Worm (Caenorhabditis elegans): Measurements from ENCODE around the gene acox-3.
A peak's percentile ranks its signal among the peaks of the same experiment; 100 is the strongest.
"Not testable (repeated sequence)": the region's sequence is repeated elsewhere in the genome, so short reads cannot be mapped to it uniquely, and the experiment has no call there.

The acox-3 gene

ce11 chrIV:6253000-6253399, 4.7 kb upstream of the acox-3 start, which contains the start of gene T13A10.2:
TSS of gene T13A10.2 (plus strand) at chrIV:6253300.
- not testable (repeated sequence) for TF ChIP-seq ceh-79 (tag; optimal IDR thresholded peaks at IDR 0.05); ama-1 (optimal IDR thresholded peaks at IDR 0.05); ama-1 (GFP tag; optimal IDR thresholded peaks at IDR 0.05); F52B5.7 (tag; optimal IDR thresholded peaks at IDR 0.05)

ce11 chrIV:6249591-6249990, 1.3 kb upstream of the acox-3 start, which contains the start of gene F58F9.1:
TSS of gene F58F9.1 (plus strand) at chrIV:6249841.
- TF ChIP-seq attf-6 (GFP tag; IDR thresholded peaks at IDR 0.05) (no peak), snpc-3.4 (tag; optimal IDR thresholded peaks at IDR 0.05) (no peak)

- TF ChIP-seq ceh-100 (GFP tag; IDR thresholded peaks at IDR 0.05) = no peak
- no peak for TF ChIP-seq aptf-3 (GFP tag; IDR thresholded peaks at IDR 0.05)
- TF ChIP-seq B0261.1 (tag; optimal IDR thresholded peaks at IDR 0.05) = no peak
- TF ChIP-seq sdz-38 (tag; optimal IDR thresholded peaks at IDR 0.05) = no peak
- no peak for TF ChIP-seq fkh-3 (tag; optimal IDR thresholded peaks at IDR 0.05)
- TF ChIP-seq F55B11.4 (tag; optimal IDR thresholded peaks at IDR 0.05; ENCODE audit: borderline replicate concordance, insufficient read depth) = no peak
- no peak for TF ChIP-seq tbp1 (GFP tag; optimal IDR thresholded peaks at IDR 0.05)
- no peak for TF ChIP-seq dpl-1 (GFP tag; optimal IDR thresholded peaks at IDR 0.05)
- TF ChIP-seq nfya-1 (tag; optimal IDR thresholded peaks at IDR 0.05; ENCODE audit: borderline replicate concordance, insufficient read depth) = no peak
- TF ChIP-seq ceh-58 (GFP tag; IDR thresholded peaks at IDR 0.05) = no peak
- TF ChIP-seq nhr-90 (tag; optimal IDR thresholded peaks at IDR 0.05) = no peak
- TF ChIP-seq F39B2.1 (GFP tag; IDR thresholded peaks at IDR 0.05) = no peak
- no peak for TF ChIP-seq Y53F4B.3 (GFP tag; IDR thresholded peaks at IDR 0.05)
- no peak for TF ChIP-seq Y56A3A.18 (GFP tag; IDR thresholded peaks at IDR 0.05)
- TF ChIP-seq ztf-28 (GFP tag; IDR thresholded peaks at IDR 0.05) = no peak
- TF ChIP-seq lsy-27 (tag; optimal IDR thresholded peaks at IDR 0.05; ENCODE audit: borderline replicate concordance, insufficient read depth) = no peak
Measured at ce11 chrIV:6239993-6240392, 8.3 kb downstream of the acox-3 start, which contains the start of gene F58F9.9. TSS of gene F58F9.9 (plus strand) at chrIV:6240293.

ce11 chrIV:6237508-6238227, 10.6 kb downstream of the acox-3 start, which contains the start of the genes F58F9.6 and F58F9.8:
TSS of gene F58F9.6 (minus strand) at chrIV:6237608.
TSS of gene F58F9.8 (plus strand) at chrIV:6238177.
- TF ChIP-seq tbp1 (GFP tag; optimal IDR thresholded peaks at IDR 0.05) = no peak
- no peak for TF ChIP-seq ceh-40 (GFP tag; IDR thresholded peaks at IDR 0.05)
- TF ChIP-seq lin-26 (GFP tag; IDR thresholded peaks at IDR 0.05) = no peak
- no peak for TF ChIP-seq nfya-2 (GFP tag; IDR thresholded peaks at IDR 0.05)
- TF ChIP-seq cebp-2 (GFP tag; IDR thresholded peaks at IDR 0.05) = no peak
- no peak for TF ChIP-seq Y67H2A.10 (GFP tag; conservative IDR thresholded peaks at IDR 0.05)

- no peak for TF ChIP-seq snpc-3.4 (tag; optimal IDR thresholded peaks at IDR 0.05)
- TF ChIP-seq nhr-80 (tag; optimal IDR thresholded peaks at IDR 0.05) = peak; percentile 37
Measured at ce11 chrIV:6232769-6233290, 15.5 kb downstream of the acox-3 start, which contains the start of gene F58F9.3. TSS of gene F58F9.3 (plus strand) at chrIV:6233240.

ce11 chrIV:6230560-6231073, 17.7 kb downstream of the acox-3 start, which contains the start of gene F58F9.4:
TSS of gene F58F9.4 (plus strand) at chrIV:6231023.
- TF ChIP-seq F37B4.10 (GFP tag; IDR thresholded peaks at IDR 0.05) (no peak), B0035.1 (tag; optimal IDR thresholded peaks at IDR 0.05) (no peak), nhr-80 (tag; optimal IDR thresholded peaks at IDR 0.05) (peak; percentile 37), mxl-1 (tag; optimal IDR thresholded peaks at IDR 0.05) (no peak), hlh-26 (GFP tag; conservative IDR thresholded peaks at IDR 0.05) (no peak), akir-1 (GFP tag; optimal IDR thresholded peaks at IDR 0.05) (no peak), bed-1 (GFP tag; IDR thresholded peaks at IDR 0.05) (no peak), atf-7 (tag; optimal IDR thresholded peaks at IDR 0.05) (no peak)
